Worm (Caenorhabditis elegans): ENCODE data around the gene R03H10.11.

R03H10.11 gene

ce11 chrII:4179897-4180296 is 2.6 kb upstream of the R03H10.11 start, which contains the start of gene R03H10.1:
Gene R03H10.1 (plus strand): TSS chrII:4180248.
- TF ChIP-seq unc-62 (GFP tag; optimal IDR thresholded peaks at IDR 0.05), result no peak

DNA sequence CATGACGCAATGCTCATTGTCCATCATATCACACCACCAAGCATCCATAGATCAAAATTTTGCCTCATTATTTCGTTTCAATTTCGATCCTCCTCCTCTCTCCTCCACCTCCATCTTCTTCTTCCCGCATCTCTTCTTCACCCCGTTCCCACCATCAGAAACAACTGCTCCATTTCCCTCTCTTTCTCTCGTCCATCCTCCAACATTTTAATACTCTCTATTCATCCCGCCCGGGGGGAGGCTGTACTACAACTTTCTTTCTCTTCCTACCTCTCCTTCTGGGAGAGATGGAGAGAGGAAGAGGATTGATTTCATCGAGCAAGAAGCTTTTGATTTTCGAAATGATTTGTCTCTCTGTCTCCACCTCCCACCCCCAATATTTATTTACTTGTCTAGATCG is 1.5 kb downstream of the R03H10.11 start:
- no peak for TF ChIP-seq unc-62 (GFP tag; optimal IDR thresholded peaks at IDR 0.05)

ce11 chrII:4186364-4186763 is 3.9 kb downstream of the R03H10.11 start, which contains the start of gene cpna-1:
Gene cpna-1 (plus strand): TSS chrII:4186664.
- no peak for TF ChIP-seq unc-62 (GFP tag; optimal IDR thresholded peaks at IDR 0.05)

ce11 chrII:4194127-4194526 is 11.7 kb downstream of the R03H10.11 start, which contains the start of gene mth-2:
Gene mth-2 (minus strand): TSS chrII:4194314.
- no peak for TF ChIP-seq unc-62 (GFP tag; optimal IDR thresholded peaks at IDR 0.05)

DNA sequence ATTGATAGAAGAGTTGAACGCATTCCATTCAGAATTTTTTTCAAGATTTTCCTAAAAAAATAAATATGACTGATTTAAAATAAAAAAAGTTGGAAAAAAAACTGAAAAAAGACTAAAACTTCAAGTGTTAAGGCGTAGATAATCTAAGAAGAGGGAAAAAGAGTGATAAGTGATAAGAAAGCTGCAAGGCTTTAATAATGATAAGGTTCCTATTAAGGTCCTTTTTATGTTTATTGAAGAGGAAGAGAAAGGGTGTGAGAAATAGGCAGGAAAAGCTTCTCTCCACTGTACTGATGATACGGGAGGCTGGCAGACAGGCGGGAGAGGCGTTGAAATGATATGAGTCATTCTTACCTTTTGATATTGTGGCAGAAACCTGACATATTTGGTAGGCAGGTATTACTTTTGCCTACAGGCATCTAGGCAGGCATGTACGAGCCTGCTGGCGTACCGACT is 21.3 kb downstream of the R03H10.11 start, which contains the start of gene mth-1:
Gene mth-1 (minus strand): TSS at position 51 of the 456 bp plus-strand sequence.
- no peak for TF ChIP-seq unc-62 (GFP tag; optimal IDR thresholded peaks at IDR 0.05)

- no peak for TF ChIP-seq unc-62 (GFP tag; optimal IDR thresholded peaks at IDR 0.05)
Observed at ce11 chrII:4209071-4209747, 26.7 kb downstream of the R03H10.11 start, which contains the start of gene F31D5.6. Gene F31D5.6 (plus strand): TSS chrII:4209697.

DNA sequence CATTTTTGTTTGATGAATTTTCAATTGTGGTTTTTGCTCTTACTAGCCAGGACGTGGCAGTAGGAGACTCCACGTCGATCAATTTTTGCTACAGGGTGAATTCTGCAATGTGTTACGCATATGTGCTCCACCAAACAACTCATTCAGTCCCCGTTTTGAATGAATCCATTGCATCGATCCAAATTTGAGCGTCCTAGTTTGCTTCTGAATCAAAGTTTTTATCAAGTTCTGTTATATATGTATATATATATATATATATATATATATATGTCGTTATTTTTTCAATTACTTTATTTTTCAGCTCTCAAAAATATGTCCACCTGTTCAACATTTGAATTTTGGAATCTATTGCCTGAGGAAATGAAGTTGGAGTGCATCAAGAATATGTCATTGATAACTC is 28.6 kb downstream of the R03H10.11 start, which contains the start of gene F31D5.7:
Gene F31D5.7 (plus strand): TSS at position 301 of the 400 bp plus-strand sequence.
- TF ChIP-seq unc-62 (GFP tag; optimal IDR thresholded peaks at IDR 0.05), result no peak

ce11 chrII:4215318-4215717 is 32.9 kb downstream of the R03H10.11 start, which contains the start of gene F31D5.2:
Gene F31D5.2 (plus strand): TSS chrII:4215618.
- TF ChIP-seq unc-62 (GFP tag; optimal IDR thresholded peaks at IDR 0.05), result no peak

- TF ChIP-seq unc-62 (GFP tag; optimal IDR thresholded peaks at IDR 0.05), result no peak
Observed at ce11 chrII:4219062-4219461, 36.6 kb downstream of the R03H10.11 start, which contains the start of gene F31D5.1. Gene F31D5.1 (plus strand): TSS chrII:4219362.

ce11 chrII:4222469-4222868 is 40.0 kb downstream of the R03H10.11 start:
- no peak for TF ChIP-seq unc-62 (GFP tag; optimal IDR thresholded peaks at IDR 0.05)

- no peak for TF ChIP-seq unc-62 (GFP tag; optimal IDR thresholded peaks at IDR 0.05)
Observed at ce11 chrII:4222983-4223382, 40.5 kb downstream of the R03H10.11 start, which contains the start of gene C16A11.5. Gene C16A11.5 (plus strand): TSS chrII:4223305.

ce11 chrII:4226598-4227096 is 44.2 kb downstream of the R03H10.11 start, which contains the start of gene C16A11.4:
Gene C16A11.4 (plus strand): TSS chrII:4227046.
- no peak for TF ChIP-seq unc-62 (GFP tag; optimal IDR thresholded peaks at IDR 0.05)

DNA sequence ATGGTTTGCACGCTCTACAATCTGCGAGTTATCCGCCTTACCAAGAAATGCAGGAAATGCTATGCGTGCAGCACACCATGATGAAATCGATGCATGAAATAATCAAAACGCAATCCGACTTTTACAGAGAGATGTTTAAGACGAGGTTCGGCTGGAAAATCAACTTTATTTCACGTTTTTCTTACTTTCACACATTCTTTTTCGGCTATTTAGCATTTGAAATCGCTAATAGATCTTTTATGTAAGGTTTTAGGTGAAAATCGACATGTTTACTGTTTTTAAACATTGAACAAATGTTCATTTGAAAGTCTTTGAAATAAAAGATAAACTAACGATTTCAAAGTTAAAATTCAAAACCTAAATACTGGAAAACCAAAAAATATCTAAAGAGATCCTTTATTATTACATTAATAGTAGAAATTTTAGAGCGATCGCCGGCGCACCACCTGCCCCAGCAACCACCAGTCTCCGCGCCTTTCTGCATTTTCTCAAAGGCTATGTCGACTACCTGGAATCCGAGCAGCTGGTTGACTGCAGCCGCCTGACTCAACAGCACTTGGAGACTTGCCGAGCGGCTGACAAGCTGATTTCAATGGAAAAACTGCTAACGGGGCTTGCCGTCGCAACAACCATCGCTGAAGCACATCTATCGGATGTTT is 45.8 kb downstream of the R03H10.11 start:
- TF ChIP-seq unc-62 (GFP tag; optimal IDR thresholded peaks at IDR 0.05), result no peak

DNA sequence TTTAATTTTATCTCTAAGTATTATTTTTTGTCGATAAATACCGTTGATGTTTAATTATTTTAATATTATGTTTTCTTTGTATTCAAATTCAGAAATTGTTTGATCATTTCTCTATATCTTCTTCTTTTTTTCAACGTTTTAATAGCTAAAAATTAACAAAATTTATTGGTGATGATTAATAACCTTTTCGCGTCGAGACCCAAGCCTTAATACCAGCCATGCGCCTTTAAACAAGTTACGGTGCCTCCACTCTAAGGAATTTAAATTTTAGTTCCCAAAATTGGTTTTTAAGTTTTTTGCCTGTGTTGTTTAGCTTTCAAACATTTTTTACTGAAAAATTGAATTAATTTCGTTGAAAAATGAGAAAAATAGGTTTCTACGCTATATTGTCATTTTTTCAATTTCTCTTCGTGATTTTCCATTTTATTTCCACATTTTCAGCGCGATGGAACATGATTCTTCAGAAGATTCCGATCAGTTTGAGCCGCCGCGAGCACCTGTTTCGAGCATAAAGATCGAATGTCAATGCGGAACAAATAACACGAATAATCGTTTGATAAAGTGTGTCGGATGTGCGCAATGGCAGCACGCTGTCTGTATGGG is 46.7 kb downstream of the R03H10.11 start, which contains the start of gene C16A11.3:
Gene C16A11.3 (plus strand): TSS at position 440 of the 603 bp plus-strand sequence.
- no peak for TF ChIP-seq unc-62 (GFP tag; optimal IDR thresholded peaks at IDR 0.05)

DNA sequence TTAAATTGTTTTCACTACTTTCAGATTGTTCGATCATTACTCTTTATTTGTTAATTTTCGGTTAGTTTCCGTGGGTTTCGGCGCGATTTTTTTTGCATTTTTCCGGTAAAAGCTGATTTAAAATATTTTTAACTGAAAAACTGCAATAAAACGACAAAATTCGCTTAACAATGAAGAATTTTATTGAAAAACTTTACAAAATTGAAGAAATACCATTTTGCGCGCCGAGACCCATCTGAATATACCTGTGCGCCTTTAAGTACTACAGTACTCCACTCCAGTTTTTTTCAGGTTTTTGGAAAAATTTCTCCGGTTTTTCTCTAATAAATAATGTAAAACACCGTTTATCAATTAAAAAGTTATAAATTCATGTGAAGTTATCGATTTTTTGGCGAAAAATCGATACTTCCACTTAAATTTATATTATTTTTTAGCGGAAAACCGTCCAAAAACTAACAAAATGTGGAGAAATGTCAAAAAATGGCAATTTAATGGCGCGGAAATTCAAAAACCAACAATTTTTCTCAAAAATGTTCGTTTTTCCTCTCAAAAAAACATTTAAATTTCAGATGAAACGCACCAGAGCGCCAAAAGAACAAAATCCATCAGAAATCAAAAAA is 48.5 kb downstream of the R03H10.11 start, which contains the start of gene C16A11.10:
Gene C16A11.10 (plus strand): TSS at position 570 of the 620 bp plus-strand sequence.
- no peak for TF ChIP-seq unc-62 (GFP tag; optimal IDR thresholded peaks at IDR 0.05)

Measured in whole organism, dauer.